Worm (Caenorhabditis elegans) whole organism, L4 larva: ENCODE measurements around the gene nars-2.

Source experiments
- ZK546.5 ChIP-seq, 2 experiments: sonication (generic microtip); optimal IDR thresholded peaks; 2 replicates each; lab custom pipeline; 2017; ENCODE audit warnings: missing biosample characterization in 2 of 2, missing genetic modification characterization in 2 of 2
- ama-1 ChIP-seq: fragments of 150-350 bp; optimal IDR thresholded peaks from 2 replicates; lab custom pipeline; 2014; ENCODE audit warnings: inconsistent platforms, mixed read lengths
- ceh-62 ChIP-seq: sonication (generic microtip); optimal IDR thresholded peaks from 2 replicates; lab custom pipeline; 2017; ENCODE audit warnings: missing biosample characterization, missing genetic modification characterization
- daf-12 ChIP-seq: fragments of 150-350 bp; optimal IDR thresholded peaks from 2 replicates; lab custom pipeline; 2014; ENCODE audit warnings: missing biosample characterization, missing genetic modification reagents, missing genetic modification characterization
- fos-1 ChIP-seq: fragments of 150-350 bp; optimal IDR thresholded peaks from 2 replicates; lab custom pipeline; 2014; ENCODE audit warnings: missing biosample characterization, missing genetic modification characterization
- hif-1 ChIP-seq, 2 experiments: sonication (generic microtip); optimal IDR thresholded peaks; 2 replicates each; lab custom pipeline; 2016 to 2017; ENCODE audit warnings: missing compliant biosample characterization in 2 of 2, missing genetic modification characterization in 2 of 2, missing genetic modification reagents in 2 of 2, missing genotype in 2 of 2, mild to moderate bottlenecking in 1 of 2
- lin-13 ChIP-seq: fragments of 150-350 bp; optimal IDR thresholded peaks from 2 replicates; lab custom pipeline; 2014; ENCODE audit warnings: missing biosample characterization, missing genetic modification reagents, missing genetic modification characterization
- lsy-2 ChIP-seq, 2 experiments: fragments of 150-350 bp in 1 of 2; sonication (generic microtip) in 1 of 2; optimal IDR thresholded peaks; 2 replicates each; lab custom pipeline; 2014 to 2017; ENCODE audit warnings: missing biosample characterization in 2 of 2, missing genetic modification characterization in 2 of 2
- mdl-1 ChIP-seq, 2 experiments: fragments of 150-350 bp in 1 of 2; sonication (generic microtip) in 1 of 2; optimal IDR thresholded peaks; 2 replicates each; lab custom pipeline; 2014 to 2017; ENCODE audit warnings: missing biosample characterization in 2 of 2, missing genetic modification characterization in 2 of 2
- pha-4 ChIP-seq, 2 experiments: fragments of 150-350 bp in 1 of 2; fragments of 200-800 bp in 1 of 2; sonication (Bioruptor generic) in 1 of 2; IDR thresholded peaks in 1 of 2; optimal IDR thresholded peaks in 1 of 2; 2 replicates each; pipeline versions ENCODE4 v1.3.6 to Lab custom; 2014 to 2022; ENCODE audit warnings: missing genetic modification characterization in 2 of 2, missing genetic modification reagents in 2 of 2, missing biosample characterization in 1 of 2, missing compliant biosample characterization in 1 of 2
- sdz-12 ChIP-seq: fragments of 200-800 bp; sonication (Bioruptor generic); optimal IDR thresholded peaks from 2 replicates; lab custom pipeline; 2018; ENCODE audit warnings: mild to moderate bottlenecking, missing genetic modification characterization, missing compliant biosample characterization
- ztf-11 ChIP-seq: fragments of 150-350 bp; optimal IDR thresholded peaks from 2 replicates; lab custom pipeline; 2014; ENCODE audit warnings: missing biosample characterization, missing genetic modification characterization

DNA sequence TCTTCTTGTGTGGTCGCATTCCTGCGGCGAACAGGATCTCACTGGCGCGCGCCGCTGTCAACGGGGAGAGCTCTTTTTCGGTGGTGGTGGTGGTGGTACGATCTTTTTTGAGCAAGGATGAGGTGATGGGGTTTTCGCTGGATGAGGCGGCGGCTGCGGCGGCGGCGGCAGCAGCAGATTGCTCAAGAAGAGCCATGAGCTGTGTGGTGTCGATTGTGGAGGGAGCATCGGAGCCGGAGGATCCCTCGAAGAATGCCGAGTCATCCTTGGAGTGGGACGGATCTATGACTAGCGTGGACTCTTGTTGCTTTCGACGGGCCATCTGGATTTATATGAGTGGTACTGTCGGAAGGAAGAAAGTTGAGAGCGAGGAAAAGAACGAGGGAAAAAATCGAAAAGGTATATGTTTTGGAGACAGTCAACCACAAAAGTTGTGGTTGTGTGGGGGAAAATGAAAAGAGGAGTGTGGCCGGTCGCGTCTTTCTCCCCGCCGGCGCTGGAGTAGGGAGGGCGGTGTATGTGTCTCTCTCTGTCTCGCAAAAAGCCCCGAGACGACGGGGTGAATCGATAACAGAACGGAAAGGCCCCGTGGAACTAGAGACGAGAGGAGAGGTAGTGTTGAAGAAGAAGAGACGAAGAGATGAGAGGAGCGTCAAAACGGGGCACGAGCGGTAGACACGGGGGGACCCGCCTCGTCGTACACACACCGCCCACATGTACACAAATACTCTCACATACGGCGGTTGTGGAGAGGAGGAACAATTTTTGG is 33.9 kb downstream of the nars-2 start:
- TF ChIP-seq ztf-11 (tag; lab: Kevin White, UChicago): no peak
- peak in 1 of 2 experiments; percentile 19 for TF ChIP-seq lsy-2 (tag; optimal IDR thresholded peaks at IDR 0.05; lab: Kevin White, UChicago)
- TF ChIP-seq fos-1 (tag; lab: Kevin White, UChicago): no peak
- TF ChIP-seq mdl-1 (tag; optimal IDR thresholded peaks at IDR 0.05; lab: Kevin White, UChicago): peak in 1 of 2 experiments; percentile 53
- no peak for TF ChIP-seq ZK546.5 (tag; optimal IDR thresholded peaks at IDR 0.05; lab: Kevin White, UChicago)
- no peak for TF ChIP-seq lin-13 (GFP tag; lab: Kevin White, UChicago)
- no peak for TF ChIP-seq pha-4 (GFP tag; IDR thresholded peaks at IDR 0.05; lab: Robert Waterston, UW)
- no peak for TF ChIP-seq pha-4 (tag; optimal IDR thresholded peaks at IDR 0.05; lab: Kevin White, UChicago)
- no peak for TF ChIP-seq sdz-12 (GFP tag; lab: Kevin White, UChicago)
- no peak for TF ChIP-seq ama-1 (lab: Kevin White, UChicago)
- TF ChIP-seq ceh-62 (tag; lab: Kevin White, UChicago): no peak
- TF ChIP-seq hif-1 (tag; optimal IDR thresholded peaks at IDR 0.05; lab: Kevin White, UChicago): no peak
- no peak for TF ChIP-seq daf-12
